Worm (Caenorhabditis elegans): ENCODE results near the gene H38K22.6.

ce11 chrIII:4302780-4303179, 17.4 kb upstream of the H38K22.6 start:
- TF ChIP-seq pha-4 (tag; optimal IDR thresholded peaks at IDR 0.05) = no peak
- TF ChIP-seq unc-39 (tag; optimal IDR thresholded peaks at IDR 0.05) = no peak
- no peak for TF ChIP-seq nhr-12 (tag; optimal IDR thresholded peaks at IDR 0.05)
- TF ChIP-seq mls-2 (tag; optimal IDR thresholded peaks at IDR 0.05) = no peak

All from whole organism, mixed stage, embryonic.